Worm (Caenorhabditis elegans): ENCODE data around the gene pigw-1.

pigw-1 gene

ce11 chrII:2858851-2859250, 25.9 kb downstream of the pigw-1 start:
- TF ChIP-seq ceh-9 (tag; optimal IDR thresholded peaks at IDR 0.05) (no peak), elt-3 (tag; optimal IDR thresholded peaks at IDR 0.05) (no peak), snpc-4 (tag; optimal IDR thresholded peaks at IDR 0.05) (no peak), nhr-28 (tag; optimal IDR thresholded peaks at IDR 0.05) (no peak), nhr-237 (tag; optimal IDR thresholded peaks at IDR 0.05) (no peak), nhr-76 (tag; optimal IDR thresholded peaks at IDR 0.05) (no peak), tbx-2 (tag; optimal IDR thresholded peaks at IDR 0.05) (no peak), zag-1 (tag; optimal IDR thresholded peaks at IDR 0.05) (no peak), daf-12 (tag; optimal IDR thresholded peaks at IDR 0.05) (no peak), nhr-11 (tag; optimal IDR thresholded peaks at IDR 0.05) (no peak)

DNA sequence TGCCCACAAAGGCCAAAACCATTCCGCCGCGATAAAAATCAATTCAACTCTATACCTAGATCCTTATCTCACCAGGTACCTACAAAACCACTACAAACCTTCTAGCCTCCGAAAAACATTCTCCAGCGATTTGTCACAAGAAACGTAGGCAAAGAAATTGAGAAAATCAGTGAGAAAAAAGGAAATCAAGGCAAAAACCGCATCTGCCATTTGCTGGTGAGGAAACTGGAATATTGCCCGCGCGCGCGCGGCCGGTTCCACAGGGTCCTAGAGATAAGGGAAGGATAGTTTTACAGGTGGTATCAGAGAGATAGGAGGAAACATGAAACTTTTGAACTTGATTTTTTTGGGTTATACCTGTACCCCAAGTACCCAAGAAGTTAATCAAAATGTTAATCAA, 27.2 kb downstream of the pigw-1 start:
- TF ChIP-seq nhr-25 (tag; optimal IDR thresholded peaks at IDR 0.05) (peak; percentile 49), skn-1 (tag; optimal IDR thresholded peaks at IDR 0.05) (no peak), elt-3 (tag; optimal IDR thresholded peaks at IDR 0.05) (peak in 2 of 3 experiments; percentile 70 to 95), nhr-28 (tag; optimal IDR thresholded peaks at IDR 0.05) (no peak), nhr-43 (tag; optimal IDR thresholded peaks at IDR 0.05; ENCODE audit: poor library complexity, severe bottlenecking) (peak; percentile 63), elt-1 (tag; optimal IDR thresholded peaks at IDR 0.05) (peak; percentile 81)

ce11 chrII:2856114-2856513, 28.6 kb downstream of the pigw-1 start:
- TF ChIP-seq nhr-23 (tag; optimal IDR thresholded peaks at IDR 0.05) (peak; percentile 13), elt-3 (tag; optimal IDR thresholded peaks at IDR 0.05) (peak in 1 of 3 experiments; percentile 9), nhr-43 (tag; optimal IDR thresholded peaks at IDR 0.05; ENCODE audit: poor library complexity, severe bottlenecking) (peak; percentile 22), mml-1 (tag; optimal IDR thresholded peaks at IDR 0.05) (no peak), ama-1 (optimal IDR thresholded peaks at IDR 0.05) (no peak)

ce11 chrII:2854794-2855193, 29.9 kb downstream of the pigw-1 start:
- TF ChIP-seq ZK546.5 (tag; optimal IDR thresholded peaks at IDR 0.05), result no peak
- no peak for TF ChIP-seq fos-1 (tag; optimal IDR thresholded peaks at IDR 0.05)
- TF ChIP-seq pha-4 (tag; optimal IDR thresholded peaks at IDR 0.05), result no peak
- TF ChIP-seq unc-62 (GFP tag; optimal IDR thresholded peaks at IDR 0.05), result no peak
- TF ChIP-seq R02D3.7 (tag; optimal IDR thresholded peaks at IDR 0.05), result no peak
- TF ChIP-seq nhr-28 (tag; optimal IDR thresholded peaks at IDR 0.05), result no peak
- no peak for TF ChIP-seq ceh-16 (tag; optimal IDR thresholded peaks at IDR 0.05)
- no peak for TF ChIP-seq sea-2 (GFP tag; optimal IDR thresholded peaks at IDR 0.05)
- TF ChIP-seq nhr-43 (tag; optimal IDR thresholded peaks at IDR 0.05; ENCODE audit: poor library complexity, severe bottlenecking), result peak; percentile 58
- TF ChIP-seq fkh-2 (tag; optimal IDR thresholded peaks at IDR 0.05), result no peak
- no peak for TF ChIP-seq tbx-2 (tag; optimal IDR thresholded peaks at IDR 0.05)
- TF ChIP-seq nhr-76 (tag; optimal IDR thresholded peaks at IDR 0.05), result no peak
- TF ChIP-seq eor-1 (tag; optimal IDR thresholded peaks at IDR 0.05), result no peak
- no peak for TF ChIP-seq pqm-1 (tag; optimal IDR thresholded peaks at IDR 0.05)
- no peak for TF ChIP-seq daf-12 (tag; optimal IDR thresholded peaks at IDR 0.05)
- TF ChIP-seq nhr-23 (tag; optimal IDR thresholded peaks at IDR 0.05), result peak; percentile 64
- peak; percentile 54 for TF ChIP-seq nhr-25 (tag; optimal IDR thresholded peaks at IDR 0.05)
- no peak for TF ChIP-seq ceh-9 (tag; optimal IDR thresholded peaks at IDR 0.05)
- no peak for TF ChIP-seq nfya-1 (tag; optimal IDR thresholded peaks at IDR 0.05; ENCODE audit: insufficient read depth)
- no peak for TF ChIP-seq nhr-237 (tag; optimal IDR thresholded peaks at IDR 0.05)
- TF ChIP-seq skn-1 (tag; optimal IDR thresholded peaks at IDR 0.05), result no peak
- peak; percentile 43 for TF ChIP-seq ama-1 (optimal IDR thresholded peaks at IDR 0.05)
- TF ChIP-seq lin-15B (tag; optimal IDR thresholded peaks at IDR 0.05), result no peak
- peak; percentile 14 for TF ChIP-seq hmg-11 (tag; optimal IDR thresholded peaks at IDR 0.05)
- no peak for TF ChIP-seq nhr-11 (tag; optimal IDR thresholded peaks at IDR 0.05)

ce11 chrII:2853767-2854166, 30.9 kb downstream of the pigw-1 start:
- peak; percentile 63 for TF ChIP-seq elt-1 (tag; optimal IDR thresholded peaks at IDR 0.05)
- no peak for TF ChIP-seq nhr-12 (tag; optimal IDR thresholded peaks at IDR 0.05)
- TF ChIP-seq egl-27 (tag; optimal IDR thresholded peaks at IDR 0.05), result no peak
- no peak for TF ChIP-seq ama-1 (optimal IDR thresholded peaks at IDR 0.05)
- no peak for TF ChIP-seq jun-1 (tag; optimal IDR thresholded peaks at IDR 0.05)

- TF ChIP-seq nhr-25 (tag; optimal IDR thresholded peaks at IDR 0.05) (no peak), nhr-12 (tag; optimal IDR thresholded peaks at IDR 0.05) (no peak), ztf-4 (tag; optimal IDR thresholded peaks at IDR 0.05) (no peak), lsy-12 (tag; optimal IDR thresholded peaks at IDR 0.05) (no peak), sea-2 (GFP tag; optimal IDR thresholded peaks at IDR 0.05) (no peak), elt-2 (tag; optimal IDR thresholded peaks at IDR 0.05) (no peak), nhr-77 (tag; optimal IDR thresholded peaks at IDR 0.05) (no peak), nhr-67 (tag; optimal IDR thresholded peaks at IDR 0.05) (no peak), ceh-9 (tag; optimal IDR thresholded peaks at IDR 0.05) (no peak), ceh-16 (tag; optimal IDR thresholded peaks at IDR 0.05) (no peak), fkh-2 (tag; optimal IDR thresholded peaks at IDR 0.05) (no peak), ceh-28 (tag; optimal IDR thresholded peaks at IDR 0.05) (no peak), nhr-28 (tag; optimal IDR thresholded peaks at IDR 0.05) (no peak), fos-1 (tag; optimal IDR thresholded peaks at IDR 0.05) (no peak), mdl-1 (tag; optimal IDR thresholded peaks at IDR 0.05) (no peak), R02D3.7 (tag; optimal IDR thresholded peaks at IDR 0.05) (no peak), skn-1 (tag; optimal IDR thresholded peaks at IDR 0.05) (no peak), snpc-4 (tag; optimal IDR thresholded peaks at IDR 0.05) (no peak), daf-12 (tag; optimal IDR thresholded peaks at IDR 0.05) (no peak), nhr-11 (tag; optimal IDR thresholded peaks at IDR 0.05) (no peak)
Measured at ce11 chrII:2852493-2852892, 32.2 kb downstream of the pigw-1 start, which contains the start of gene ptc-3. Gene ptc-3, minus strand, starts transcription at chrII:2852593.
